Worm (Caenorhabditis elegans): ENCODE results near the gene nhr-179.

DNA sequence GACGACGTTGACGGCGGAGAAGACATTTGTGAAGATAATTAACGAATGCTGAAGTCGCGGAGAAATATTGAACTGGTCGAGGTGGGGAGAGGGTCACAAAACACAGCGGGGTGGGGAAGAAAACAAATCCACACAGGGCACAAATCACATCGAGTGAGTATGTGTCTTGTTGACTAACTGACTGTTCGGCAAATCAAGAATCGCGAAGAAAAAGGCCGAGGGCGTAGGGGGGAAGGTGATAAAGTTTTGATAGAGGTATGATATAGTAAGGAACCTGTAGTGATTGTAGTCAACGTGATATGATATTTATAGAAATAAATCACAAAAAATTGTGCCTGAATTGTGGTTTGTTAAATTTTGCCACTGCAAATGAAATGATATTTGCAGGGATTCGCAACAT is 10.9 kb downstream of the nhr-179 start, which contains the start of gene nhr-178:
- TF ChIP-seq ceh-9 (tag; optimal IDR thresholded peaks at IDR 0.05) (no peak), rnt-1 (tag; optimal IDR thresholded peaks at IDR 0.05) (no peak), sox-4 (tag; optimal IDR thresholded peaks at IDR 0.05) (no peak), unc-3 (GFP tag; conservative IDR thresholded peaks at IDR 0.05) (no peak), unc-3 (tag; optimal IDR thresholded peaks at IDR 0.05) (no peak), F13H6.1 (tag; optimal IDR thresholded peaks at IDR 0.05) (no peak), pat-9 (tag; optimal IDR thresholded peaks at IDR 0.05) (no peak), pqm-1 (tag; optimal IDR thresholded peaks at IDR 0.05) (no peak)

Data from whole organism, late embryonic.